Worm (Caenorhabditis elegans) whole organism, early embryonic: ENCODE data around the gene grd-2.

Experiments
- F13C5.2 ChIP-seq: sonication (generic microtip); optimal IDR thresholded peaks from 2 replicates; lab custom pipeline; 2017; ENCODE audit warnings: mild to moderate bottlenecking, missing genetic modification characterization, inconsistent platforms, missing compliant biosample characterization
- aly-1 ChIP-seq: sonication (generic microtip); optimal IDR thresholded peaks from 2 replicates; lab custom pipeline; 2016; ENCODE audit warnings: missing genetic modification characterization, missing compliant biosample characterization
- ama-1 ChIP-seq: fragments of 150-350 bp; optimal IDR thresholded peaks from 2 replicates; lab custom pipeline; 2014
- ceh-36 ChIP-seq: sonication (generic microtip); optimal IDR thresholded peaks from 2 replicates; lab custom pipeline; 2016; ENCODE audit warnings: missing genetic modification characterization, inconsistent platforms, missing compliant biosample characterization
- flt-1 ChIP-seq: fragments of 200-800 bp; sonication (Bioruptor generic); IDR thresholded peaks from 2 replicates; pipeline ENCODE4 v1.3.6; 2022; ENCODE audit warnings: missing genetic modification characterization, missing compliant biosample characterization
- hmbx-1 ChIP-seq: sonication (generic microtip); optimal IDR thresholded peaks from 2 replicates; lab custom pipeline; 2016; ENCODE audit warnings: mild to moderate bottlenecking, missing genetic modification characterization, missing compliant biosample characterization
- pes-1 ChIP-seq: fragments of 200-800 bp; sonication (Bioruptor generic); IDR thresholded peaks from 2 replicates; pipeline ENCODE4 v1.3.6; 2022; ENCODE audit warnings: missing genetic modification reagents, missing genetic modification characterization, missing compliant biosample characterization
- scrt-1 ChIP-seq: fragments of 200-800 bp; sonication (Bioruptor generic); IDR thresholded peaks from 2 replicates; pipeline ENCODE4 v1.3.6; 2022; ENCODE audit warnings: missing genetic modification characterization, missing compliant biosample characterization
- tbx-11 ChIP-seq: fragments of 200-800 bp; sonication (Bioruptor generic); IDR thresholded peaks from 2 replicates; pipeline ENCODE4 v1.3.6; 2022; ENCODE audit warnings: missing genetic modification characterization, missing compliant biosample characterization
- tbx-37 ChIP-seq: fragments of 200-800 bp; sonication (Bioruptor generic); conservative IDR thresholded peaks from 2 replicates; pipeline ENCODE4 v1.3.6; 2022; ENCODE audit warnings: missing genetic modification reagents, missing genetic modification characterization, missing compliant biosample characterization

DNA sequence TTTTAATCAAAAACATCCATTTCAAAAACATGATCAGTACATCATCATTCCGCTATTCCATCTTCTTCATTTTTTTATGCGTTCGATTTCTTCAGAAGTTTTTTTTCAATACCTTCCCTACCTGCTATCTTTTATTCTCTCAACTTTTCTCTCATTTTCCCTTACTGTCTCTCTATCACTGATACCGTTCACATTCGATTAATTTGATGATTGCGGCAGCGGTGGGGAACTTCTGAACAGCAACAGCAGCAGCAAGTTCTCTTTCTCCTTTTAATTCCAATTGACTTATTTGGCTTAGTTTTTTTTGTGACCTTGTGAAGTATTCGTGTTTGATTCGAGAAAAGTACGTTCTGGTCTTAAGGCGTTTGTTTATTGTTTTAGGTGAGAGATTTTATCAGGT lies 39.3 kb downstream of the grd-2 start:
- TF ChIP-seq ama-1, result no peak
- TF ChIP-seq aly-1 (tag; lab: Kevin White, UChicago), result no peak
- TF ChIP-seq tbx-11 (GFP tag; lab: Robert Waterston, UW), result no peak
- no peak for TF ChIP-seq ceh-36 (tag; lab: Kevin White, UChicago)
- TF ChIP-seq flt-1 (GFP tag; lab: Robert Waterston, UW), result no peak
- TF ChIP-seq scrt-1, result no peak
- no peak for TF ChIP-seq hmbx-1
- TF ChIP-seq pes-1, result no peak
- no peak for TF ChIP-seq tbx-37
- TF ChIP-seq F13C5.2, result no peak
